Comparison of ENCODE assay signal across 4 worm cellular contexts in genomic region chrIV:261607-262006, ce11.
A peak's percentile ranks its signal among the peaks of the same experiment; 100 is the strongest.
TF ChIP-seq lines count a peak whose summit lies in the region.

Gene pqbp-1.1 (minus strand): TSS chrIV:261683.

TF ChIP-seq in whole organism, L2 larva, 48 proteins besides CTCF, POLR2A, EP300 and RAD21 (continues in another document):
- TF ChIP-seq blmp-1 (tag; optimal IDR thresholded peaks at IDR 0.05; lab: Kevin White, UChicago; ENCODE audit: insufficient read depth) (peak; percentile 49), sma-9 (GFP tag; optimal IDR thresholded peaks at IDR 0.05; lab: Kevin White, UChicago) (peak; percentile 37), sma-9 (tag; optimal IDR thresholded peaks at IDR 0.05; lab: Kevin White, UChicago) (no peak), dmd-4 (tag; optimal IDR thresholded peaks at IDR 0.05; lab: Kevin White, UChicago) (no peak), unc-55 (GFP tag; optimal IDR thresholded peaks at IDR 0.05; lab: Kevin White, UChicago) (peak; percentile 93), F13H6.1 (tag; optimal IDR thresholded peaks at IDR 0.05; lab: Kevin White, UChicago) (no peak), aly-2 (tag; optimal IDR thresholded peaks at IDR 0.05; lab: Kevin White, UChicago) (no peak), egl-27 (tag; optimal IDR thresholded peaks at IDR 0.05; lab: Kevin White, UChicago) (no peak), mab-5 (tag; optimal IDR thresholded peaks at IDR 0.05; lab: Kevin White, UChicago) (peak; percentile 37), nhr-6 (tag; optimal IDR thresholded peaks at IDR 0.05; lab: Kevin White, UChicago) (no peak), lsy-2 (tag; optimal IDR thresholded peaks at IDR 0.05; lab: Kevin White, UChicago) (peak; percentile 31 to 77), nhr-12 (tag; optimal IDR thresholded peaks at IDR 0.05; lab: Kevin White, UChicago) (no peak), sem-4 (tag; optimal IDR thresholded peaks at IDR 0.05; lab: Kevin White, UChicago) (peak; percentile 17), skn-1 (tag; optimal IDR thresholded peaks at IDR 0.05; lab: Kevin White, UChicago) (no peak), snpc-4 (tag; optimal IDR thresholded peaks at IDR 0.05; lab: Kevin White, UChicago) (no peak), nhr-23 (tag; optimal IDR thresholded peaks at IDR 0.05; lab: Kevin White, UChicago) (no peak), mdl-1 (tag; optimal IDR thresholded peaks at IDR 0.05; lab: Kevin White, UChicago) (no peak), elt-1 (tag; optimal IDR thresholded peaks at IDR 0.05; lab: Kevin White, UChicago) (no peak), unc-62 (GFP tag; optimal IDR thresholded peaks at IDR 0.05; lab: Kevin White, UChicago) (no peak), ztf-1 (GFP tag; conservative IDR thresholded peaks at IDR 0.05; lab: Robert Waterston, UW) (no peak), mbf-1 (tag; optimal IDR thresholded peaks at IDR 0.05; lab: Kevin White, UChicago) (no peak), sma-3 (GFP tag; optimal IDR thresholded peaks at IDR 0.05; lab: Kevin White, UChicago) (peak; percentile 57), lin-11 (tag; optimal IDR thresholded peaks at IDR 0.05; lab: Kevin White, UChicago) (no peak), nhr-25 (tag; optimal IDR thresholded peaks at IDR 0.05; lab: Kevin White, UChicago) (peak; percentile 69)

TF ChIP-seq in whole organism, L4 larva, 104 proteins besides CTCF, POLR2A, EP300 and RAD21:
- peak; percentile 50 for TF ChIP-seq dve-1 (tag; optimal IDR thresholded peaks at IDR 0.05; lab: Kevin White, UChicago; ENCODE audit: insufficient read depth)
- TF ChIP-seq mep-1 (tag; optimal IDR thresholded peaks at IDR 0.05; lab: Kevin White, UChicago) = peak; percentile 79
- no peak for TF ChIP-seq saeg-2 (GFP tag; IDR thresholded peaks at IDR 0.05; lab: Robert Waterston, UW)
- peak; percentile 49 for TF ChIP-seq mes-2 (tag; optimal IDR thresholded peaks at IDR 0.05; lab: Kevin White, UChicago; ENCODE audit: poor library complexity, severe bottlenecking)
- TF ChIP-seq hlh-30 (tag; optimal IDR thresholded peaks at IDR 0.05; lab: Kevin White, UChicago; ENCODE audit: insufficient read depth) = peak; percentile 47
- peak; percentile 5 for TF ChIP-seq nhr-25 (tag; optimal IDR thresholded peaks at IDR 0.05; lab: Kevin White, UChicago; ENCODE audit: borderline replicate concordance, insufficient read depth)
- TF ChIP-seq lsy-2 (tag; optimal IDR thresholded peaks at IDR 0.05; lab: Kevin White, UChicago) = peak in 1 of 2 experiments; percentile 76
- TF ChIP-seq hmg-1.1 (GFP tag; IDR thresholded peaks at IDR 0.05; lab: Robert Waterston, UW) = 0 out of 2 replicates have a peak, but pooled peaks have one; percentile 26
- TF ChIP-seq nhr-77 (tag; optimal IDR thresholded peaks at IDR 0.05; lab: Kevin White, UChicago) = no peak
- TF ChIP-seq lin-38 (GFP tag; IDR thresholded peaks at IDR 0.05; lab: Robert Waterston, UW) = peak; percentile 94
- TF ChIP-seq nhr-28 (tag; optimal IDR thresholded peaks at IDR 0.05; lab: Kevin White, UChicago) = peak; percentile 36
- TF ChIP-seq fkh-10 (GFP tag; optimal IDR thresholded peaks at IDR 0.05; lab: Kevin White, UChicago) = peak; percentile 13
- no peak for TF ChIP-seq nhr-6 (tag; optimal IDR thresholded peaks at IDR 0.05; lab: Kevin White, UChicago)
- peak; percentile 61 for TF ChIP-seq ces-1 (GFP tag; optimal IDR thresholded peaks at IDR 0.05; lab: Kevin White, UChicago)
- peak; percentile 90 for TF ChIP-seq dpl-1 (GFP tag; optimal IDR thresholded peaks at IDR 0.05; lab: Kevin White, UChicago)
- no peak for TF ChIP-seq ztf-7 (tag; optimal IDR thresholded peaks at IDR 0.05; lab: Kevin White, UChicago)
- TF ChIP-seq Y105C5A.15 (GFP tag; IDR thresholded peaks at IDR 0.05; lab: Robert Waterston, UW) = no peak
TF ChIP-seq in whole organism, L4 larva: peak in this region for 12.

TF ChIP-seq in whole organism, late embryonic, 69 proteins besides CTCF, POLR2A, EP300 and RAD21:
- TF ChIP-seq unc-42 (tag; optimal IDR thresholded peaks at IDR 0.05; lab: Kevin White, UChicago) (peak; percentile 88), lin-11 (tag; optimal IDR thresholded peaks at IDR 0.05; lab: Kevin White, UChicago) (no peak), pha-4 (tag; optimal IDR thresholded peaks at IDR 0.05; lab: Kevin White, UChicago) (no peak), elt-2 (tag; optimal IDR thresholded peaks at IDR 0.05; lab: Kevin White, UChicago) (peak; percentile 6), pax-1 (tag; optimal IDR thresholded peaks at IDR 0.05; lab: Kevin White, UChicago) (peak; percentile 48), ceh-48 (tag; optimal IDR thresholded peaks at IDR 0.05; lab: Kevin White, UChicago) (peak; percentile 42)
TF ChIP-seq in whole organism, late embryonic: peak in this region for 4.

TF ChIP-seq in whole organism, mixed stage, embryonic, 35 proteins besides CTCF, POLR2A, EP300 and RAD21:
- no peak for TF ChIP-seq elt-3 (tag; optimal IDR thresholded peaks at IDR 0.05; lab: Kevin White, UChicago)
- TF ChIP-seq ces-1 (GFP tag; optimal IDR thresholded peaks at IDR 0.05; lab: Kevin White, UChicago) = peak; percentile 98
- no peak for TF ChIP-seq bed-3 (GFP tag; optimal IDR thresholded peaks at IDR 0.05; lab: Kevin White, UChicago)
- TF ChIP-seq pha-4 (tag; optimal IDR thresholded peaks at IDR 0.05; lab: Kevin White, UChicago) = peak; percentile 40
- TF ChIP-seq lsy-2 (tag; optimal IDR thresholded peaks at IDR 0.05; lab: Kevin White, UChicago) = peak; percentile 68
- peak; percentile 5 for TF ChIP-seq sptf-1 (tag; optimal IDR thresholded peaks at IDR 0.05; lab: Kevin White, UChicago)
- TF ChIP-seq mab-5 (tag; optimal IDR thresholded peaks at IDR 0.05; lab: Kevin White, UChicago) = peak; percentile 42
- TF ChIP-seq ceh-39 (tag; optimal IDR thresholded peaks at IDR 0.05; lab: Kevin White, UChicago) = peak; percentile 60
- peak; percentile 19 for TF ChIP-seq mep-1 (tag; optimal IDR thresholded peaks at IDR 0.05; lab: Kevin White, UChicago)
- TF ChIP-seq nhr-2 (tag; optimal IDR thresholded peaks at IDR 0.05; lab: Kevin White, UChicago) = peak; percentile 12
- TF ChIP-seq drap-1 (GFP tag; optimal IDR thresholded peaks at IDR 0.05; lab: Kevin White, UChicago) = no peak
- peak; percentile 7 for TF ChIP-seq nhr-237 (tag; optimal IDR thresholded peaks at IDR 0.05; lab: Kevin White, UChicago)
